Fruit fly (Drosophila melanogaster) whole organism, prepupa: ENCODE measurements around the gene zye.

ENCODE experiments used
- Blimp-1 ChIP-seq: fragments of 200-800 bp; sonication (Bioruptor generic); optimal IDR thresholded peaks from 3 replicates; lab custom pipeline; 2017; ENCODE audit warnings: missing biosample characterization, missing genetic modification characterization, mild to moderate bottlenecking, moderate library complexity, missing genetic modification reagents
- CG10631 ChIP-seq: fragments of 200-800 bp; sonication (Bioruptor generic); optimal IDR thresholded peaks from 2 replicates; lab custom pipeline; 2016; ENCODE audit warnings: missing biosample characterization, missing genetic modification characterization
- CG10669 ChIP-seq: fragments of 200-800 bp; sonication (Bioruptor generic); optimal IDR thresholded peaks from 3 replicates; lab custom pipeline; 2018; ENCODE audit warnings: missing biosample characterization, mild to moderate bottlenecking, missing genetic modification characterization, moderate library complexity
- CG11294 ChIP-seq: fragments of 200-800 bp; sonication (Bioruptor generic); IDR thresholded peaks from 2 replicates; pipeline ENCODE4 v1.3.6; 2022; ENCODE audit warnings: missing biosample characterization, missing genetic modification characterization
- CG11762 ChIP-seq: fragments of 200-800 bp; sonication (Bioruptor generic); optimal IDR thresholded peaks from 3 replicates; lab custom pipeline; 2016; ENCODE audit warnings: missing biosample characterization, missing genetic modification characterization; ENCODE audit not compliant: insufficient read depth
- CG16779 ChIP-seq: fragments of 200-800 bp; sonication (Bioruptor generic); optimal IDR thresholded peaks from 3 replicates; lab custom pipeline; 2017; ENCODE audit warnings: missing biosample characterization, mild to moderate bottlenecking, missing genetic modification characterization
- CG3032 ChIP-seq: fragments of 200-800 bp; optimal IDR thresholded peaks from 2 replicates; lab custom pipeline; 2019; ENCODE audit warnings: missing biosample characterization, mild to moderate bottlenecking, missing genetic modification characterization, moderate library complexity
- CG31627 ChIP-seq: fragments of 200-800 bp; sonication (Bioruptor generic); optimal IDR thresholded peaks from 3 replicates; lab custom pipeline; 2016; ENCODE audit warnings: missing biosample characterization, missing genetic modification characterization
- CG34406 ChIP-seq: fragments of 200-800 bp; sonication (Bioruptor generic); optimal IDR thresholded peaks from 3 replicates; lab custom pipeline; 2016; ENCODE audit warnings: missing biosample characterization, missing genetic modification characterization
- CG3919 ChIP-seq: fragments of 200-800 bp; sonication (Bioruptor generic); optimal IDR thresholded peaks from 3 replicates; lab custom pipeline; 2016; ENCODE audit warnings: missing biosample characterization, missing genetic modification characterization
- CG6163 ChIP-seq: fragments of 200-800 bp; sonication (Bioruptor generic); IDR thresholded peaks from 3 replicates; pipeline ENCODE4 v1.3.6; 2022; ENCODE audit warnings: missing biosample characterization, missing genetic modification characterization
- CG6276 ChIP-seq: fragments of 200-800 bp; sonication (Bioruptor generic); optimal IDR thresholded peaks from 2 replicates; lab custom pipeline; 2017; ENCODE audit warnings: missing biosample characterization, mild to moderate bottlenecking, missing genetic modification characterization
- CG6792 ChIP-seq: fragments of 200-800 bp; sonication (Bioruptor generic); optimal IDR thresholded peaks from 3 replicates; lab custom pipeline; 2016; ENCODE audit warnings: missing biosample characterization, missing genetic modification characterization
- CG6808 ChIP-seq: fragments of 200-800 bp; sonication (Bioruptor generic); optimal IDR thresholded peaks from 3 replicates; lab custom pipeline; 2017; ENCODE audit warnings: missing biosample characterization, missing genetic modification characterization, mild to moderate bottlenecking, moderate library complexity, missing genetic modification reagents
- CG6854 ChIP-seq: fragments of 200-800 bp; sonication (Bioruptor generic); optimal IDR thresholded peaks from 2 replicates; lab custom pipeline; 2017; ENCODE audit warnings: missing biosample characterization, mild to moderate bottlenecking, missing genetic modification characterization
- CG8119 ChIP-seq: fragments of 200-800 bp; sonication (Bioruptor generic); IDR thresholded peaks from 3 replicates; pipeline ENCODE4 v1.3.6; 2022; ENCODE audit warnings: missing biosample characterization, missing genetic modification characterization
- CG8632 ChIP-seq: fragments of 200-800 bp; sonication (Bioruptor generic); optimal IDR thresholded peaks from 3 replicates; lab custom pipeline; 2016; ENCODE audit warnings: missing biosample characterization, missing genetic modification characterization
- CG9139 ChIP-seq: fragments of 200-800 bp; sonication (Bioruptor generic); optimal IDR thresholded peaks from 3 replicates; lab custom pipeline; 2017; ENCODE audit warnings: missing biosample characterization, mild to moderate bottlenecking, missing genetic modification characterization
- Eip75B ChIP-seq: fragments of 200-800 bp; sonication (Bioruptor generic); optimal IDR thresholded peaks from 3 replicates; lab custom pipeline; 2016; ENCODE audit warnings: missing biosample characterization, missing genetic modification characterization
- Eip78C ChIP-seq: fragments of 200-800 bp; sonication (Bioruptor generic); peaks from one replicate; lab custom pipeline; 2016; ENCODE audit warnings: missing biosample characterization, missing genetic modification characterization
- Ets21C ChIP-seq: fragments of 200-800 bp; sonication (Bioruptor generic); optimal IDR thresholded peaks from 3 replicates; lab custom pipeline; 2016; ENCODE audit warnings: missing biosample characterization, missing genetic modification characterization
- Gug ChIP-seq: fragments of 200-800 bp; sonication (Bioruptor generic); IDR thresholded peaks from 2 replicates; pipeline ENCODE4 v1.3.6; 2022; ENCODE audit warnings: missing biosample characterization, missing genetic modification characterization
- Hr38 ChIP-seq: sonication (Bioruptor generic); optimal IDR thresholded peaks from 2 replicates; lab custom pipeline; 2016; ENCODE audit warnings: missing biosample characterization, missing genetic modification characterization
- Hr39 ChIP-seq: fragments of 200-800 bp; sonication (Bioruptor generic); optimal IDR thresholded peaks from 2 replicates; lab custom pipeline; 2016; ENCODE audit warnings: missing biosample characterization, missing genetic modification characterization
- Met ChIP-seq: fragments of 200-800 bp; sonication (Bioruptor generic); optimal IDR thresholded peaks from 3 replicates; lab custom pipeline; 2016; ENCODE audit warnings: missing biosample characterization, missing genetic modification characterization
- OdsH ChIP-seq: fragments of 200-800 bp; sonication (Bioruptor generic); optimal IDR thresholded peaks from 3 replicates; lab custom pipeline; 2016; ENCODE audit warnings: missing biosample characterization, missing genetic modification characterization
- Smox ChIP-seq: fragments of 200-800 bp; sonication (Bioruptor generic); optimal IDR thresholded peaks from 3 replicates; lab custom pipeline; 2016; ENCODE audit warnings: missing biosample characterization, missing genetic modification characterization
- Sox102F ChIP-seq: fragments of 200-800 bp; sonication (Bioruptor generic); optimal IDR thresholded peaks from 2 replicates; lab custom pipeline; 2016; ENCODE audit warnings: missing biosample characterization, mild to moderate bottlenecking, missing genetic modification characterization
- Sox14 ChIP-seq: fragments of 200-800 bp; sonication (Bioruptor generic); optimal IDR thresholded peaks from 3 replicates; lab custom pipeline; 2016; ENCODE audit warnings: missing biosample characterization, missing genetic modification characterization
- Sox15 ChIP-seq: fragments of 200-800 bp; sonication (Bioruptor generic); optimal IDR thresholded peaks from 3 replicates; lab custom pipeline; 2016; ENCODE audit warnings: missing biosample characterization, missing genetic modification characterization
- achi ChIP-seq: fragments of 200-800 bp; sonication (Bioruptor generic); optimal IDR thresholded peaks from 3 replicates; lab custom pipeline; 2016; ENCODE audit warnings: missing biosample characterization, missing genetic modification characterization
- acj6 ChIP-seq: fragments of 200-800 bp; sonication (Bioruptor generic); optimal IDR thresholded peaks from 3 replicates; lab custom pipeline; 2016; ENCODE audit warnings: missing biosample characterization, missing genetic modification characterization
- cyc ChIP-seq: fragments of 200-800 bp; sonication (Bioruptor generic); optimal IDR thresholded peaks from 3 replicates; lab custom pipeline; 2016; ENCODE audit warnings: missing biosample characterization, missing genetic modification characterization
- dac ChIP-seq: fragments of 200-800 bp; sonication (Bioruptor generic); optimal IDR thresholded peaks from 2 replicates; lab custom pipeline; 2017; ENCODE audit warnings: missing biosample characterization, mild to moderate bottlenecking, missing genetic modification characterization
- dsx ChIP-seq: fragments of 200-800 bp; optimal IDR thresholded peaks from 3 replicates; lab custom pipeline; 2019; ENCODE audit warnings: missing biosample characterization, mild to moderate bottlenecking, missing genetic modification characterization, moderate library complexity; ENCODE audit not compliant: poor library complexity, severe bottlenecking
- eg ChIP-seq: fragments of 200-800 bp; sonication (Bioruptor generic); IDR thresholded peaks from 3 replicates; pipeline ENCODE4 v1.3.6; 2022; ENCODE audit warnings: missing biosample characterization, missing genetic modification characterization
- esn ChIP-seq: fragments of 200-800 bp; sonication (Bioruptor generic); optimal IDR thresholded peaks from 2 replicates; lab custom pipeline; 2016; ENCODE audit warnings: missing biosample characterization, mild to moderate bottlenecking, missing genetic modification characterization, moderate library complexity
- fd59A ChIP-seq: fragments of 200-800 bp; sonication (Bioruptor generic); optimal IDR thresholded peaks from 2 replicates; lab custom pipeline; 2017; ENCODE audit warnings: missing biosample characterization, mild to moderate bottlenecking, missing genetic modification characterization, missing genetic modification reagents
- fd85E ChIP-seq: fragments of 200-800 bp; sonication (Bioruptor generic); optimal IDR thresholded peaks from 3 replicates; lab custom pipeline; 2016; ENCODE audit warnings: missing biosample characterization, missing genetic modification characterization
- fkh ChIP-seq: fragments of 200-800 bp; sonication (Bioruptor generic); optimal IDR thresholded peaks from 3 replicates; lab custom pipeline; 2017; ENCODE audit warnings: missing biosample characterization, mild to moderate bottlenecking, missing genetic modification characterization, moderate library complexity
- net ChIP-seq: fragments of 200-800 bp; sonication (Bioruptor generic); optimal IDR thresholded peaks from 3 replicates; lab custom pipeline; 2016; ENCODE audit warnings: missing biosample characterization, missing genetic modification characterization
- pdm3 ChIP-seq: fragments of 200-800 bp; sonication (Bioruptor generic); optimal IDR thresholded peaks from 3 replicates; lab custom pipeline; 2016; ENCODE audit warnings: missing biosample characterization, missing genetic modification characterization
- salr ChIP-seq, 2 experiments: fragments of 200-800 bp; sonication (Bioruptor generic); optimal IDR thresholded peaks; 3 replicates each; lab custom pipeline; 2016 to 2018; ENCODE audit warnings: missing biosample characterization in 2 of 2, missing genetic modification characterization in 2 of 2, mild to moderate bottlenecking in 1 of 2
- spab ChIP-seq: fragments of 200-800 bp; sonication (Bioruptor generic); optimal IDR thresholded peaks from 2 replicates; lab custom pipeline; 2017; ENCODE audit warnings: missing biosample characterization, mild to moderate bottlenecking, missing genetic modification characterization, missing genetic modification reagents
- ss ChIP-seq, 2 experiments: fragments of 200-800 bp; sonication (Bioruptor generic); optimal IDR thresholded peaks; 2 replicates in 1 of 2; 3 replicates in 1 of 2; lab custom pipeline; 2017 to 2018; ENCODE audit warnings: mild to moderate bottlenecking in 2 of 2, missing biosample characterization in 2 of 2, missing genetic modification characterization in 2 of 2, moderate library complexity in 1 of 2
- svp ChIP-seq: fragments of 200-800 bp; sonication (Bioruptor generic); peaks from one replicate; lab custom pipeline; 2016; ENCODE audit warnings: missing biosample characterization, missing genetic modification characterization
- vri ChIP-seq: fragments of 200-800 bp; sonication (Bioruptor generic); optimal IDR thresholded peaks from 3 replicates; lab custom pipeline; 2016; ENCODE audit warnings: missing biosample characterization, mild to moderate bottlenecking, missing genetic modification characterization

The zye gene

dm6 chr3L:20472607-20473006 lies 59.2 kb downstream of the zye start:
- no peak for TF ChIP-seq Eip78C (GFP tag; lab: Kevin White, UChicago)
- TF ChIP-seq CG10631: no peak
- no peak for TF ChIP-seq CG16779 (tag; lab: Kevin White, UChicago)
- TF ChIP-seq CG34406: no peak
- TF ChIP-seq CG6792 (GFP tag; lab: Kevin White, UChicago): no peak
- TF ChIP-seq fkh (GFP tag; lab: Kevin White, UChicago): no peak
- no peak for TF ChIP-seq CG6163 (GFP tag; lab: Robert Waterston, UW)
- no peak for TF ChIP-seq CG3919 (GFP tag; lab: Kevin White, UChicago)
- no peak for TF ChIP-seq Ets21C
- TF ChIP-seq spab (GFP tag; lab: Kevin White, UChicago): no peak
- no peak for TF ChIP-seq pdm3 (GFP tag; lab: Kevin White, UChicago)
- TF ChIP-seq Eip75B (GFP tag; lab: Kevin White, UChicago): no peak
- no peak for TF ChIP-seq Blimp-1 (GFP tag; lab: Kevin White, UChicago)

dm6 chr3L:20473021-20473799 lies 59.8 kb downstream of the zye start, which contains the start of the genes CG32428 and CG5969:
TSS of gene CG32428 (minus strand) at chr3L:20473723.
TSS of gene CG5969 (plus strand) at chr3L:20473783.
- TF ChIP-seq Sox14 (GFP tag; lab: Kevin White, UChicago) (peak; percentile 64), esn (GFP tag; lab: Kevin White, UChicago) (peak; percentile 62), CG8119 (GFP tag; lab: Robert Waterston, UW) (no peak; the same call in 2 of the 3 replicates), svp (peak; percentile 85), Sox102F (GFP tag; lab: Kevin White, UChicago) (peak; percentile 47), vri (GFP tag; lab: Kevin White, UChicago) (peak; percentile 65), Hr38 (GFP tag; lab: Kevin White, UChicago) (no peak), fd85E (GFP tag; lab: Kevin White, UChicago) (peak; percentile 33), CG6276 (peak; percentile 56), CG10669 (GFP tag; lab: Kevin White, UChicago) (peak; percentile 71), CG34406 (peak; percentile 80), CG6792 (GFP tag; lab: Kevin White, UChicago) (peak; percentile 60), dsx (GFP tag; lab: Kevin White, UChicago) (peak; percentile 64), CG11762 (GFP tag; lab: Kevin White, UChicago) (peak; percentile 41), ss (GFP tag; optimal IDR thresholded peaks at IDR 0.05; lab: Kevin White, UChicago) (peak; percentile 38 to 64), CG3032 (tag; lab: Kevin White, UChicago) (peak; percentile 84), CG31627 (GFP tag; lab: Kevin White, UChicago) (peak; percentile 47), Sox15 (GFP tag; lab: Kevin White, UChicago) (peak; percentile 55), OdsH (GFP tag; lab: Kevin White, UChicago) (peak; percentile 71), CG11294 (GFP tag; lab: Robert Waterston, UW) (peak; percentile 53), CG6854 (GFP tag; lab: Kevin White, UChicago) (no peak), CG8632 (peak; percentile 75), CG9139 (GFP tag; lab: Kevin White, UChicago) (no peak), cyc (GFP tag; lab: Kevin White, UChicago) (peak; percentile 53), CG6163 (GFP tag; lab: Robert Waterston, UW) (peak; percentile 88), eg (GFP tag; lab: Robert Waterston, UW) (peak; percentile 90), CG10631 (peak; percentile 79), net (GFP tag; lab: Kevin White, UChicago) (peak; percentile 57), CG16779 (tag; lab: Kevin White, UChicago) (peak; percentile 42), Smox (GFP tag; lab: Kevin White, UChicago) (peak; percentile 50), fd59A (GFP tag; lab: Kevin White, UChicago) (no peak), Eip78C (GFP tag; lab: Kevin White, UChicago) (peak; percentile 78), Met (GFP tag; lab: Kevin White, UChicago) (peak; percentile 47), salr (GFP tag; optimal IDR thresholded peaks at IDR 0.05; lab: Kevin White, UChicago) (peak; percentile 27 to 52), dac (GFP tag; lab: Kevin White, UChicago) (peak; percentile 16), Hr39 (GFP tag; lab: Kevin White, UChicago) (peak; percentile 51), CG6808 (GFP tag; lab: Kevin White, UChicago) (peak; percentile 48), acj6 (GFP tag; lab: Kevin White, UChicago) (peak; percentile 73), Gug (GFP tag; lab: Robert Waterston, UW) (peak; percentile 71), Blimp-1 (GFP tag; lab: Kevin White, UChicago) (peak; percentile 46), pdm3 (GFP tag; lab: Kevin White, UChicago) (peak; percentile 62), achi (GFP tag; lab: Kevin White, UChicago) (peak; percentile 81)
